Worm (Caenorhabditis elegans) whole organism, late embryonic: Measurements from ENCODE around the gene D1054.8.

Experiments
- Y22D7AL.16 ChIP-seq: sonication (generic microtip); optimal IDR thresholded peaks from 2 replicates; lab custom pipeline; 2016; ENCODE audit warnings: missing genetic modification characterization, missing compliant biosample characterization
- ama-1 ChIP-seq: fragments of 150-350 bp; optimal IDR thresholded peaks from 2 replicates; lab custom pipeline; 2014
- ceh-18 ChIP-seq: sonication (generic microtip); optimal IDR thresholded peaks from 2 replicates; lab custom pipeline; 2016; ENCODE audit warnings: missing genetic modification characterization, missing compliant biosample characterization
- ceh-2 ChIP-seq: sonication (generic microtip); optimal IDR thresholded peaks from 2 replicates; lab custom pipeline; 2016; ENCODE audit warnings: missing genotype, missing genetic modification characterization, missing compliant biosample characterization
- ceh-24 ChIP-seq: sonication (generic microtip); optimal IDR thresholded peaks from 2 replicates; lab custom pipeline; 2016; ENCODE audit warnings: mild to moderate bottlenecking, missing genetic modification characterization, missing compliant biosample characterization
- ets-4 ChIP-seq: sonication (generic microtip); optimal IDR thresholded peaks from 2 replicates; lab custom pipeline; 2016; ENCODE audit warnings: missing genetic modification characterization, missing compliant biosample characterization
- fkh-10 ChIP-seq: fragments of 150-350 bp; optimal IDR thresholded peaks from 2 replicates; lab custom pipeline; 2014; ENCODE audit warnings: missing biosample characterization, missing genetic modification reagents, missing genetic modification characterization
- fkh-6 ChIP-seq: sonication (generic microtip); optimal IDR thresholded peaks from 2 replicates; lab custom pipeline; 2016; ENCODE audit warnings: missing genetic modification characterization, missing compliant biosample characterization
- hlh-8 ChIP-seq: sonication (generic microtip); optimal IDR thresholded peaks from 2 replicates; lab custom pipeline; 2016; ENCODE audit warnings: missing genotype, missing genetic modification characterization, missing compliant biosample characterization
- nfya-1 ChIP-seq: sonication (generic microtip); optimal IDR thresholded peaks from 2 replicates; lab custom pipeline; 2017; ENCODE audit warnings: missing genetic modification characterization, mild to moderate bottlenecking, missing compliant biosample characterization, antibody characterized with exemption, moderate library complexity
- npax-4 ChIP-seq: sonication (generic microtip); optimal IDR thresholded peaks from 2 replicates; lab custom pipeline; 2016; ENCODE audit warnings: missing genetic modification characterization, missing compliant biosample characterization
- pag-3 ChIP-seq: sonication (generic microtip); optimal IDR thresholded peaks from 2 replicates; lab custom pipeline; 2016; ENCODE audit warnings: missing compliant biosample characterization, missing genetic modification characterization, borderline replicate concordance
- ref-2 ChIP-seq: sonication (generic microtip); optimal IDR thresholded peaks from 2 replicates; lab custom pipeline; 2016; ENCODE audit warnings: missing genetic modification characterization, missing compliant biosample characterization
- tbx-2 ChIP-seq: sonication (generic microtip); optimal IDR thresholded peaks from 2 replicates; lab custom pipeline; 2016; ENCODE audit warnings: missing genetic modification characterization, missing compliant biosample characterization

DNA sequence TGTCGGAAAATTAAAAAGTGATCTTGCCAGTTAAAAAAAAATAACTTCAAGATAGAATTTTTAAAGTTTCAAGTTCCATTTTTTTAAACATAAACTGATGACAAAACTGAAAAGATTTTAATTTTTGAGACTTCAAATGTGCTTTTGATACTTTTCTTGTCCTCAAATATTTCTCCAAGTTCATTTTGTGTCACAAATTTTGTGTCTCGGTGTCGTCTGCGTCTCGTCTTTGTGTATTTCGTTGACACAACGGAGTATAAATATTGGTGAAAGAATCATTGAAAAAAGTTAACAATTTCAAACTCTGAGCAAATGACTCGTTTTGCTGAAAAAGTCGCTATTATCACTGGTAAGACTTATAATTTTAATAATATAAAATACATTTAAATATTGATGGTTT lies at the start of gene D1054.8:
- TF ChIP-seq pag-3 (tag; lab: Kevin White, UChicago) (no peak), nfya-1 (no peak), ama-1 (lab: Kevin White, UChicago) (no peak), tbx-2 (tag; lab: Kevin White, UChicago) (no peak), Y22D7AL.16 (tag; lab: Kevin White, UChicago) (no peak), fkh-10 (no peak), fkh-6 (tag; lab: Kevin White, UChicago) (no peak), ets-4 (tag; lab: Kevin White, UChicago) (no peak), ref-2 (tag; lab: Kevin White, UChicago) (no peak), npax-4 (tag; lab: Kevin White, UChicago) (no peak), ceh-24 (no peak), hlh-8 (no peak), ceh-2 (tag; lab: Kevin White, UChicago) (no peak), ceh-18 (tag; lab: Kevin White, UChicago) (no peak)
